Fruit fly (Drosophila melanogaster) whole organism, embryonic: ENCODE measurements around the gene CG8944.

Experiments
- Ada2b ChIP-seq: fragments of 200-800 bp; sonication (Bioruptor generic); IDR thresholded peaks from 2 replicates; pipeline ENCODE4 v1.3.6; 2022; ENCODE audit warnings: missing biosample characterization, missing genetic modification characterization
- Bdp1 ChIP-seq: fragments of 200-800 bp; sonication (Bioruptor generic); optimal IDR thresholded peaks from 3 replicates; lab custom pipeline; 2016; ENCODE audit warnings: missing biosample characterization, missing genetic modification characterization
- CG10565 ChIP-seq: fragments of 200-800 bp; sonication (Bioruptor generic); optimal IDR thresholded peaks from 3 replicates; lab custom pipeline; 2016; ENCODE audit warnings: missing biosample characterization, mild to moderate bottlenecking, missing genetic modification characterization
- CG12299 ChIP-seq: fragments of 200-800 bp; sonication (Bioruptor generic); optimal IDR thresholded peaks from 2 replicates; lab custom pipeline; 2018; ENCODE audit warnings: missing biosample characterization, mild to moderate bottlenecking, missing genetic modification characterization
- CG14050 ChIP-seq: fragments of 200-800 bp; sonication (Bioruptor generic); IDR thresholded peaks from 3 replicates; pipeline ENCODE4 v1.3.6; 2022; ENCODE audit warnings: missing biosample characterization, missing genetic modification characterization
- CG14667 ChIP-seq: fragments of 200-800 bp; sonication (Bioruptor generic); IDR thresholded peaks from 2 replicates; pipeline ENCODE4 v1.3.6; 2022; ENCODE audit warnings: missing biosample characterization, missing genetic modification characterization
- CG15601 ChIP-seq: fragments of 200-800 bp; sonication (Bioruptor generic); optimal IDR thresholded peaks from 3 replicates; lab custom pipeline; 2019; ENCODE audit warnings: missing biosample characterization, mild to moderate bottlenecking, missing genetic modification characterization, moderate library complexity
- CG16815 ChIP-seq: fragments of 200-800 bp; sonication (Bioruptor generic); optimal IDR thresholded peaks from 3 replicates; lab custom pipeline; 2017; ENCODE audit warnings: missing biosample characterization, mild to moderate bottlenecking, missing genetic modification characterization
- CG2199 ChIP-seq: fragments of 200-800 bp; sonication (Bioruptor generic); IDR thresholded peaks from 3 replicates; pipeline ENCODE4 v1.3.6; 2022; ENCODE audit warnings: missing biosample characterization, missing genetic modification characterization
- CG2875 ChIP-seq: fragments of 200-800 bp; sonication (Bioruptor generic); optimal IDR thresholded peaks from 2 replicates; lab custom pipeline; 2017; ENCODE audit warnings: missing biosample characterization, mild to moderate bottlenecking, missing genetic modification characterization, missing genetic modification reagents
- CG34224 ChIP-seq: fragments of 200-800 bp; sonication (Bioruptor generic); IDR thresholded peaks from 3 replicates; pipeline ENCODE4 v1.3.6; 2022; ENCODE audit warnings: missing biosample characterization, missing genetic modification characterization; ENCODE audit not compliant: partially characterized antibody
- CG4854 ChIP-seq: fragments of 200-800 bp; sonication (Bioruptor generic); optimal IDR thresholded peaks from 2 replicates; lab custom pipeline; 2016; ENCODE audit warnings: missing biosample characterization, missing genetic modification characterization, inconsistent platforms
- CG5953 ChIP-seq: fragments of 200-800 bp; sonication (Bioruptor generic); IDR thresholded peaks from 2 replicates; pipeline ENCODE4 v1.3.6; 2022; ENCODE audit warnings: missing biosample characterization, missing genetic modification characterization
- CG7271 ChIP-seq: fragments of 200-800 bp; sonication (Bioruptor generic); optimal IDR thresholded peaks from 2 replicates; lab custom pipeline; 2018; ENCODE audit warnings: missing biosample characterization, mild to moderate bottlenecking, missing genetic modification characterization, moderate library complexity
- CG7372 ChIP-seq: fragments of 200-800 bp; sonication (Bioruptor generic); IDR thresholded peaks from 2 replicates; pipeline ENCODE4 v1.3.6; 2022; ENCODE audit warnings: missing biosample characterization, missing genetic modification characterization
- CG9437 ChIP-seq: fragments of 200-800 bp; sonication (Bioruptor generic); optimal IDR thresholded peaks from 2 replicates; lab custom pipeline; 2018; ENCODE audit warnings: missing biosample characterization, mild to moderate bottlenecking, missing genetic modification characterization
- CG9797 ChIP-seq: fragments of 200-800 bp; sonication (Bioruptor generic); optimal IDR thresholded peaks from 3 replicates; lab custom pipeline; 2018; ENCODE audit warnings: missing biosample characterization, mild to moderate bottlenecking, missing genetic modification characterization
- CG9817 ChIP-seq: fragments of 200-800 bp; sonication (Bioruptor generic); optimal IDR thresholded peaks from 2 replicates; lab custom pipeline; 2018; ENCODE audit warnings: missing biosample characterization, mild to moderate bottlenecking, missing genetic modification characterization, moderate library complexity
- CkIIα-i1 ChIP-seq: fragments of 200-800 bp; sonication (Bioruptor generic); IDR thresholded peaks from 2 replicates; pipeline ENCODE4 v1.3.6; 2022; ENCODE audit warnings: missing biosample characterization, missing genetic modification characterization
- D19B ChIP-seq: fragments of 200-800 bp; sonication (Bioruptor generic); optimal IDR thresholded peaks from 2 replicates; lab custom pipeline; 2017; ENCODE audit warnings: missing biosample characterization, mild to moderate bottlenecking, missing genetic modification characterization
- Deaf1 ChIP-seq: fragments of 200-800 bp; optimal IDR thresholded peaks from 3 replicates; lab custom pipeline; 2019; ENCODE audit warnings: missing biosample characterization, mild to moderate bottlenecking, missing genetic modification characterization, moderate library complexity
- Dref ChIP-seq: fragments of 200-800 bp; sonication (Bioruptor generic); IDR thresholded peaks from 2 replicates; pipeline ENCODE4 v1.3.6; 2022; ENCODE audit warnings: missing biosample characterization, missing genetic modification characterization
- HLH4C ChIP-seq: fragments of 200-800 bp; sonication (Bioruptor generic); IDR thresholded peaks from 3 replicates; pipeline ENCODE4 v1.3.6; 2022; ENCODE audit warnings: missing biosample characterization, missing genetic modification characterization; ENCODE audit not compliant: partially characterized antibody
- HmgD ChIP-seq: fragments of 200-800 bp; sonication (Bioruptor generic); optimal IDR thresholded peaks from 3 replicates; lab custom pipeline; 2016; ENCODE audit warnings: missing biosample characterization, missing genetic modification characterization
- HmgZ ChIP-seq: fragments of 200-800 bp; sonication (Bioruptor generic); optimal IDR thresholded peaks from 2 replicates; lab custom pipeline; 2018; ENCODE audit warnings: missing biosample characterization, mild to moderate bottlenecking, missing genetic modification characterization
- Meics ChIP-seq: fragments of 200-800 bp; sonication (Bioruptor generic); optimal IDR thresholded peaks from 2 replicates; lab custom pipeline; 2017; ENCODE audit warnings: missing biosample characterization, mild to moderate bottlenecking, missing genetic modification characterization
- Neu2 ChIP-seq: fragments of 200-800 bp; sonication (Bioruptor generic); optimal IDR thresholded peaks from 3 replicates; lab custom pipeline; 2016; ENCODE audit warnings: missing biosample characterization, missing genetic modification characterization, borderline replicate concordance
- Poxn ChIP-seq: fragments of 200-800 bp; sonication (Bioruptor generic); IDR thresholded peaks from 2 replicates; pipeline ENCODE4 v1.3.6; 2022; ENCODE audit warnings: missing biosample characterization, missing genetic modification characterization
- Ptx1 ChIP-seq: fragments of 200-800 bp; sonication (Bioruptor generic); IDR thresholded peaks from 2 replicates; pipeline ENCODE4 v1.3.6; 2022; ENCODE audit warnings: missing biosample characterization, missing genetic modification characterization
- Ravus ChIP-seq: fragments of 200-800 bp; sonication (Bioruptor generic); IDR thresholded peaks from 2 replicates; pipeline ENCODE4 v1.3.6; 2022; ENCODE audit warnings: missing biosample characterization, missing genetic modification characterization
- ase ChIP-seq: fragments of 200-800 bp; sonication (Bioruptor generic); IDR thresholded peaks from 3 replicates; pipeline ENCODE4 v1.3.6; 2022; ENCODE audit warnings: missing biosample characterization, missing genetic modification characterization
- chn ChIP-seq: fragments of 200-800 bp; sonication (Bioruptor generic); optimal IDR thresholded peaks from 2 replicates; lab custom pipeline; 2016; ENCODE audit warnings: missing biosample characterization, missing genetic modification characterization
- crol ChIP-seq: fragments of 200-800 bp; sonication (Bioruptor generic); IDR thresholded peaks from 2 replicates; pipeline ENCODE4 v1.3.6; 2022; ENCODE audit warnings: missing biosample characterization, missing genetic modification characterization
- en ChIP-seq: fragments of 200-800 bp; sonication (Bioruptor generic); optimal IDR thresholded peaks from 2 replicates; lab custom pipeline; 2016; ENCODE audit warnings: missing biosample characterization, missing genetic modification characterization
- esg ChIP-seq: fragments of 200-800 bp; sonication (Bioruptor generic); conservative IDR thresholded peaks from 2 replicates; pipeline ENCODE4 v1.3.6; 2022; ENCODE audit warnings: missing biosample characterization, missing genetic modification characterization
- eyg ChIP-seq: fragments of 200-800 bp; sonication (Bioruptor generic); optimal IDR thresholded peaks from 3 replicates; lab custom pipeline; 2016; ENCODE audit warnings: missing biosample characterization, missing genetic modification characterization
- gcm ChIP-seq: fragments of 200-800 bp; sonication (Bioruptor generic); optimal IDR thresholded peaks from 2 replicates; lab custom pipeline; 2019; ENCODE audit warnings: missing biosample characterization, mild to moderate bottlenecking, missing genetic modification characterization, moderate library complexity
- gro ChIP-seq: fragments of 200-800 bp; sonication (Bioruptor generic); optimal IDR thresholded peaks from 2 replicates; lab custom pipeline; 2016; ENCODE audit warnings: missing biosample characterization, missing genetic modification characterization
- gt ChIP-seq: fragments of 200-800 bp; sonication (Bioruptor generic); IDR thresholded peaks from 2 replicates; pipeline ENCODE4 v1.3.6; 2022; ENCODE audit warnings: missing biosample characterization, missing genetic modification characterization
- ham ChIP-seq: fragments of 200-800 bp; sonication (Bioruptor generic); IDR thresholded peaks from 2 replicates; pipeline ENCODE4 v1.3.6; 2022; ENCODE audit warnings: missing biosample characterization, missing genetic modification characterization
- mld ChIP-seq: fragments of 200-800 bp; sonication (Bioruptor generic); IDR thresholded peaks from 3 replicates; pipeline ENCODE4 v1.3.6; 2022; ENCODE audit warnings: missing biosample characterization, missing genetic modification characterization; ENCODE audit not compliant: partially characterized antibody
- run ChIP-seq: fragments of 200-800 bp; sonication (Bioruptor generic); optimal IDR thresholded peaks from 3 replicates; lab custom pipeline; 2018; ENCODE audit warnings: missing biosample characterization, mild to moderate bottlenecking, missing genetic modification characterization
- sim ChIP-seq: fragments of 200-800 bp; sonication (Bioruptor generic); IDR thresholded peaks from 2 replicates; pipeline ENCODE4 v1.3.6; 2022; ENCODE audit warnings: missing biosample characterization, missing genetic modification characterization
- sob ChIP-seq: fragments of 200-800 bp; sonication (Bioruptor generic); IDR thresholded peaks from 2 replicates; pipeline ENCODE4 v1.3.6; 2022; ENCODE audit warnings: missing biosample characterization, missing genetic modification characterization
- ssp ChIP-seq: fragments of 200-800 bp; sonication (Bioruptor generic); IDR thresholded peaks from 2 replicates; pipeline ENCODE4 v1.3.6; 2022; ENCODE audit warnings: missing biosample characterization, missing genetic modification characterization
- stc ChIP-seq: fragments of 200-800 bp; sonication (Bioruptor generic); IDR thresholded peaks from 2 replicates; pipeline ENCODE4 v1.3.6; 2022; ENCODE audit warnings: missing biosample characterization, missing genetic modification characterization
- stwl ChIP-seq: fragments of 200-800 bp; sonication (Bioruptor generic); optimal IDR thresholded peaks from 3 replicates; lab custom pipeline; 2018; ENCODE audit warnings: missing biosample characterization, mild to moderate bottlenecking, missing genetic modification characterization, moderate library complexity
- tio ChIP-seq: fragments of 200-800 bp; sonication (Bioruptor generic); optimal IDR thresholded peaks from 2 replicates; lab custom pipeline; 2017; ENCODE audit warnings: missing biosample characterization, missing genetic modification characterization, inconsistent platforms
- usp ChIP-seq: fragments of >200 bp; optimal IDR thresholded peaks from 2 replicates; lab custom pipeline; 2017; ENCODE audit warnings: missing biosample characterization, missing genetic modification characterization
- wor ChIP-seq: fragments of 200-800 bp; sonication (Bioruptor generic); IDR thresholded peaks from 2 replicates; pipeline ENCODE4 v1.3.6; 2022; ENCODE audit warnings: missing biosample characterization, missing genetic modification characterization
- zf30C ChIP-seq: fragments of 200-800 bp; sonication (Bioruptor generic); optimal IDR thresholded peaks from 3 replicates; lab custom pipeline; 2018; ENCODE audit warnings: missing biosample characterization, mild to moderate bottlenecking, missing genetic modification characterization
- zfh2 ChIP-seq: fragments of 200-800 bp; sonication (Bioruptor generic); optimal IDR thresholded peaks from 2 replicates; lab custom pipeline; 2016; ENCODE audit warnings: missing biosample characterization, missing genetic modification characterization

The CG8944 gene

dm6 chrX:15696854-15697540, 49.0 kb downstream of the CG8944 start, which contains the start of gene CG8128 (continued):
- TF ChIP-seq Meics (GFP tag; lab: Kevin White, UChicago): no peak
- TF ChIP-seq Dref (GFP tag; lab: Robert Waterston, UW): peak; percentile 36; the same call in 1 of the 2 replicates
- TF ChIP-seq Ravus (GFP tag; lab: Robert Waterston, UW): no peak
- no peak for TF ChIP-seq gt (GFP tag; lab: Robert Waterston, UW)
- TF ChIP-seq Ada2b: no peak
- TF ChIP-seq CG34224 (GFP tag; lab: Robert Waterston, UW): no peak
- no peak for TF ChIP-seq HLH4C (GFP tag; lab: Robert Waterston, UW)
- no peak for TF ChIP-seq en (GFP tag; lab: Kevin White, UChicago)
- no peak for TF ChIP-seq HmgD (GFP tag; lab: Kevin White, UChicago)
- no peak for TF ChIP-seq gcm (GFP tag; lab: Kevin White, UChicago)
- TF ChIP-seq Neu2 (GFP tag; lab: Kevin White, UChicago): no peak
- TF ChIP-seq CG16815: no peak
- no peak for TF ChIP-seq CG10565 (GFP tag; lab: Kevin White, UChicago)
- TF ChIP-seq sim (GFP tag; lab: Robert Waterston, UW): no peak
- TF ChIP-seq Ptx1 (GFP tag; lab: Robert Waterston, UW): 0 out of 2 replicates have a peak, but pooled peaks have one; percentile 18
- no peak for TF ChIP-seq CG9817 (tag; lab: Kevin White, UChicago)
- TF ChIP-seq zfh2: no peak
- TF ChIP-seq chn (GFP tag; lab: Kevin White, UChicago): no peak
- no peak for TF ChIP-seq run (tag; lab: Kevin White, UChicago)
- no peak for TF ChIP-seq wor (GFP tag; lab: Robert Waterston, UW)
- no peak for TF ChIP-seq CG7271
- TF ChIP-seq CG14667 (GFP tag; lab: Robert Waterston, UW): no peak
- TF ChIP-seq Bdp1: no peak
- TF ChIP-seq ssp (GFP tag; lab: Robert Waterston, UW): no peak
- TF ChIP-seq stc (GFP tag; lab: Robert Waterston, UW): no peak
- no peak for TF ChIP-seq CG9797
- TF ChIP-seq D19B (GFP tag; lab: Kevin White, UChicago): no peak
- TF ChIP-seq Poxn (GFP tag; lab: Robert Waterston, UW): no peak
- no peak for TF ChIP-seq CG7372 (GFP tag; lab: Robert Waterston, UW)
- no peak for TF ChIP-seq mld (GFP tag; lab: Robert Waterston, UW)
- TF ChIP-seq ham (GFP tag; lab: Robert Waterston, UW): no peak
- TF ChIP-seq zf30C (GFP tag; lab: Kevin White, UChicago): no peak
- TF ChIP-seq eyg (GFP tag; lab: Kevin White, UChicago): no peak
- TF ChIP-seq esg: peak; percentile 15; the same call in 1 of the 2 replicates
- no peak for TF ChIP-seq CG14050
- TF ChIP-seq CG15601: peak; percentile 11
- no peak for TF ChIP-seq CkIIα-i1 (GFP tag; lab: Robert Waterston, UW)
- no peak for TF ChIP-seq usp (GFP tag; lab: Kevin White, UChicago)
- TF ChIP-seq CG5953: no peak
- TF ChIP-seq crol (GFP tag; lab: Robert Waterston, UW): no peak
- no peak for TF ChIP-seq CG12299 (tag; lab: Kevin White, UChicago)
- no peak for TF ChIP-seq CG9437
- no peak for TF ChIP-seq Deaf1 (tag; lab: Kevin White, UChicago)
- TF ChIP-seq CG4854 (GFP tag; lab: Kevin White, UChicago): no peak
- no peak for TF ChIP-seq CG2199
- no peak for TF ChIP-seq stwl (tag; lab: Kevin White, UChicago)
- no peak for TF ChIP-seq gro
- no peak for TF ChIP-seq ase (GFP tag; lab: Robert Waterston, UW)
- no peak for TF ChIP-seq CG2875 (GFP tag; lab: Kevin White, UChicago)
- no peak for TF ChIP-seq sob
- no peak for TF ChIP-seq tio (GFP tag; lab: Kevin White, UChicago)
- TF ChIP-seq HmgZ (tag; lab: Kevin White, UChicago): no peak
